Worm (Caenorhabditis elegans) whole organism, young adult: ENCODE data around the gene alr-1.

Experiments
- C17E4.6 ChIP-seq: fragments of 200-800 bp; sonication (Bioruptor generic); IDR thresholded peaks from 2 replicates; pipeline ENCODE4 v1.3.6; 2022; ENCODE audit warnings: missing genetic modification reagents, missing genetic modification characterization, missing compliant biosample characterization
- attf-5 ChIP-seq: fragments of 200-800 bp; sonication (Bioruptor generic); optimal IDR thresholded peaks from 2 replicates; lab custom pipeline; 2018; ENCODE audit warnings: mild to moderate bottlenecking, missing genetic modification characterization, missing compliant biosample characterization
- him-1 ChIP-seq: sonication (generic microtip); optimal IDR thresholded peaks from 2 replicates; lab custom pipeline; 2016; ENCODE audit warnings: missing genotype, missing genetic modification reagents, missing genetic modification characterization, missing compliant biosample characterization
- zim-3 ChIP-seq: sonication (generic microtip); optimal IDR thresholded peaks from 2 replicates; lab custom pipeline; 2017; ENCODE audit warnings: mild to moderate bottlenecking, missing genetic modification characterization, moderate library complexity, missing compliant biosample characterization
- ztf-25 ChIP-seq: fragments of 200-800 bp; sonication (Bioruptor generic); IDR thresholded peaks from 2 replicates; pipeline ENCODE4 v1.3.6; 2022; ENCODE audit warnings: missing genetic modification reagents, missing genetic modification characterization, missing compliant biosample characterization

- TF ChIP-seq zim-3 (tag; lab: Kevin White, UChicago) (no peak), attf-5 (no peak), C17E4.6 (no peak), him-1 (no peak), ztf-25 (GFP tag; lab: Robert Waterston, UW) (no peak)
Measured at ce11 chrX:11123998-11124397, 1.4 kb downstream of the alr-1 start.
